Worm (Caenorhabditis elegans): ENCODE measurements around the gene tag-293.

tag-293 gene

ce11 chrV:7332253-7332652, 23.1 kb downstream of the tag-293 start, which contains the start of gene F10G2.1:
Gene F10G2.1, plus strand, starts transcription at chrV:7332553.
- TF ChIP-seq fax-1 (tag; optimal IDR thresholded peaks at IDR 0.05) (no peak), sox-2 (GFP tag; IDR thresholded peaks at IDR 0.05) (no peak), gmeb-2 (tag; optimal IDR thresholded peaks at IDR 0.05) (no peak), ceh-22 (tag; optimal IDR thresholded peaks at IDR 0.05) (no peak), ceh-34 (tag; optimal IDR thresholded peaks at IDR 0.05) (no peak), T23F11.4 (GFP tag; optimal IDR thresholded peaks at IDR 0.05) (no peak), fkh-10 (GFP tag; optimal IDR thresholded peaks at IDR 0.05) (no peak), sdc-2 (tag; optimal IDR thresholded peaks at IDR 0.05) (no peak), C08G9.2 (tag; optimal IDR thresholded peaks at IDR 0.05) (no peak), ahr-1 (tag; optimal IDR thresholded peaks at IDR 0.05) (no peak), ceh-2 (tag; optimal IDR thresholded peaks at IDR 0.05) (no peak), rnt-1 (tag; optimal IDR thresholded peaks at IDR 0.05) (no peak), pag-3 (tag; optimal IDR thresholded peaks at IDR 0.05; ENCODE audit: borderline replicate concordance) (no peak), nhr-11 (tag; optimal IDR thresholded peaks at IDR 0.05) (no peak), lim-6 (tag; optimal IDR thresholded peaks at IDR 0.05) (no peak), unc-42 (tag; optimal IDR thresholded peaks at IDR 0.05) (no peak)

ce11 chrV:7330868-7331267, 24.5 kb downstream of the tag-293 start, which contains the start of gene F10G2.2:
Gene F10G2.2, plus strand, starts transcription at chrV:7331168.
- TF ChIP-seq fax-1 (tag; optimal IDR thresholded peaks at IDR 0.05) (no peak), nhr-232 (tag; optimal IDR thresholded peaks at IDR 0.05) (no peak), ceh-45 (GFP tag; IDR thresholded peaks at IDR 0.05) (no peak), ceh-9 (tag; optimal IDR thresholded peaks at IDR 0.05) (no peak), tbx-2 (tag; optimal IDR thresholded peaks at IDR 0.05) (no peak), syd-9 (tag; optimal IDR thresholded peaks at IDR 0.05) (no peak), hlh-13 (GFP tag; optimal IDR thresholded peaks at IDR 0.05) (no peak), Y22D7AL.16 (tag; optimal IDR thresholded peaks at IDR 0.05) (no peak), pat-9 (tag; optimal IDR thresholded peaks at IDR 0.05) (no peak)

- TF ChIP-seq dmd-4 (tag; optimal IDR thresholded peaks at IDR 0.05; ENCODE audit: borderline replicate concordance) (no peak), sdc-2 (tag; optimal IDR thresholded peaks at IDR 0.05) (no peak), ceh-31 (tag; optimal IDR thresholded peaks at IDR 0.05) (no peak), ceh-24 (tag; optimal IDR thresholded peaks at IDR 0.05) (no peak), eyg-1 (tag; optimal IDR thresholded peaks at IDR 0.05) (no peak), lim-6 (tag; optimal IDR thresholded peaks at IDR 0.05) (no peak), sox-2 (GFP tag; IDR thresholded peaks at IDR 0.05) (no peak), fax-1 (tag; optimal IDR thresholded peaks at IDR 0.05) (no peak), ceh-34 (tag; optimal IDR thresholded peaks at IDR 0.05) (no peak), nfya-1 (tag; optimal IDR thresholded peaks at IDR 0.05) (no peak), syd-9 (tag; optimal IDR thresholded peaks at IDR 0.05) (no peak), ceh-22 (tag; optimal IDR thresholded peaks at IDR 0.05) (no peak), ets-4 (tag; optimal IDR thresholded peaks at IDR 0.05) (no peak)
These were observed 27.3 kb downstream of the tag-293 start, which contains the start of gene clec-7 for ce11 chrV:7328092-7328491. Gene clec-7, plus strand, starts transcription at chrV:7328392.

- TF ChIP-seq ahr-1 (tag; optimal IDR thresholded peaks at IDR 0.05) (no peak), unc-3 (GFP tag; conservative IDR thresholded peaks at IDR 0.05) (no peak), unc-3 (tag; optimal IDR thresholded peaks at IDR 0.05) (no peak), ceh-9 (tag; optimal IDR thresholded peaks at IDR 0.05) (no peak), tbx-7 (tag; optimal IDR thresholded peaks at IDR 0.05) (no peak), sox-4 (tag; optimal IDR thresholded peaks at IDR 0.05) (no peak)
These were observed 28.4 kb downstream of the tag-293 start, which contains the start of gene F10G2.4 for ce11 chrV:7326928-7327327. Gene F10G2.4, plus strand, starts transcription at chrV:7327228.

ce11 chrV:7325285-7325684, 30.1 kb downstream of the tag-293 start, which contains the start of gene srx-92:
Gene srx-92, minus strand, starts transcription at chrV:7325385.
- TF ChIP-seq K09A11.1 (tag; optimal IDR thresholded peaks at IDR 0.05; ENCODE audit: insufficient read depth) (no peak), eyg-1 (tag; optimal IDR thresholded peaks at IDR 0.05) (no peak)
